Worm (Caenorhabditis elegans): ENCODE results near the gene nlp-80.

DNA sequence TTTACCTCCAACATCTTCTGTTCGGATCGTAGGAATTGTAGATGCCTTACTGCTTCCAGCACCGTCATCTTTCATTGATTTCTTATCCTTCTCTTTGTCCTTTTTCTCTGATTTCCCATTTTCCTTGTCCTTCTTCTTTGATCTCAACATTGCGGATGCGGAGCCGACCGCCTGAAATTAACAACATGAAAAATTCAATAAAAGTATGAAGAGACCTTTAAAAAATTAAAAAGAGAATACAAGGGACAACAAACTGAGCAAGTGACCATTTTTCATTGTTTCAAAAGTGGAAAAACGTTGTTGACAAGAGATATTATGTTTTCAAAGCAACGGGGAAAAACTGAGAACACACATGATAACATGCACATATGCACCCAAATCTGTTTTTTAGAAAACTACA lies 34.7 kb downstream of the nlp-80 start:
- no peak for TF ChIP-seq pag-3 (tag; optimal IDR thresholded peaks at IDR 0.05; ENCODE audit: borderline replicate concordance)
- no peak for TF ChIP-seq fkh-10 (GFP tag; optimal IDR thresholded peaks at IDR 0.05)
- TF ChIP-seq T23F11.4 (GFP tag; optimal IDR thresholded peaks at IDR 0.05) = no peak
- no peak for TF ChIP-seq unc-3 (GFP tag; conservative IDR thresholded peaks at IDR 0.05)
- TF ChIP-seq unc-3 (tag; optimal IDR thresholded peaks at IDR 0.05) = no peak
- TF ChIP-seq ceh-2 (tag; optimal IDR thresholded peaks at IDR 0.05) = no peak
- no peak for TF ChIP-seq pros-1 (tag; optimal IDR thresholded peaks at IDR 0.05)
- TF ChIP-seq lim-6 (tag; optimal IDR thresholded peaks at IDR 0.05) = no peak
- TF ChIP-seq zip-5 (tag; optimal IDR thresholded peaks at IDR 0.05) = no peak

Data from whole organism, late embryonic.